Worm (Caenorhabditis elegans) whole organism, L2 larva: ENCODE measurements around the gene AH6.3.

Experiments
- egl-27 ChIP-seq: sonication (generic microtip); optimal IDR thresholded peaks from 3 replicates; lab custom pipeline; 2017; ENCODE audit warnings: missing biosample characterization, missing genetic modification reagents, missing genetic modification characterization
- elt-1 ChIP-seq: fragments of 150-350 bp; optimal IDR thresholded peaks from 2 replicates; lab custom pipeline; 2014; ENCODE audit warnings: missing biosample characterization, missing genetic modification characterization
- lin-11 ChIP-seq: fragments of 150-350 bp; sonication (generic microtip); optimal IDR thresholded peaks from 2 replicates; lab custom pipeline; 2014; ENCODE audit warnings: missing biosample characterization, missing genetic modification characterization, inconsistent platforms, mixed read lengths
- lsy-2 ChIP-seq, 2 experiments: fragments of 150-350 bp in 1 of 2; sonication (generic microtip) in 1 of 2; optimal IDR thresholded peaks; 2 replicates each; lab custom pipeline; 2014 to 2017; ENCODE audit warnings: missing biosample characterization in 2 of 2, missing genetic modification characterization in 2 of 2
- unc-39 ChIP-seq: fragments of 150-350 bp; optimal IDR thresholded peaks from 2 replicates; lab custom pipeline; 2014; ENCODE audit warnings: missing biosample characterization, missing genetic modification characterization
- zag-1 ChIP-seq: fragments of 150-350 bp; optimal IDR thresholded peaks from 2 replicates; lab custom pipeline; 2014; ENCODE audit warnings: missing biosample characterization, missing genetic modification characterization

- no peak for TF ChIP-seq elt-1 (tag; lab: Kevin White, UChicago)
- no peak for TF ChIP-seq egl-27 (tag; lab: Kevin White, UChicago)
- TF ChIP-seq unc-39 (tag; lab: Kevin White, UChicago), result no peak
- TF ChIP-seq zag-1, result no peak
- TF ChIP-seq lin-11 (tag; lab: Kevin White, UChicago), result no peak
- TF ChIP-seq lsy-2 (tag; optimal IDR thresholded peaks at IDR 0.05; lab: Kevin White, UChicago), result no peak
These were observed 4.8 kb downstream of the AH6.3 start, which contains the start of gene mex-6 for ce11 chrII:9523539-9524224.
